Fruit fly (Drosophila melanogaster) whole organism, prepupa: ENCODE data around the gene ppk31.

Experiments used
- Blimp-1 ChIP-seq: fragments of 200-800 bp; sonication (Bioruptor generic); optimal IDR thresholded peaks from 3 replicates; lab custom pipeline; 2017; ENCODE audit warnings: missing biosample characterization, missing genetic modification characterization, mild to moderate bottlenecking, moderate library complexity, missing genetic modification reagents
- CG10631 ChIP-seq: fragments of 200-800 bp; sonication (Bioruptor generic); optimal IDR thresholded peaks from 2 replicates; lab custom pipeline; 2016; ENCODE audit warnings: missing biosample characterization, missing genetic modification characterization
- CG10669 ChIP-seq: fragments of 200-800 bp; sonication (Bioruptor generic); optimal IDR thresholded peaks from 3 replicates; lab custom pipeline; 2018; ENCODE audit warnings: missing biosample characterization, mild to moderate bottlenecking, missing genetic modification characterization, moderate library complexity
- CG11762 ChIP-seq: fragments of 200-800 bp; sonication (Bioruptor generic); optimal IDR thresholded peaks from 3 replicates; lab custom pipeline; 2016; ENCODE audit warnings: missing biosample characterization, missing genetic modification characterization; ENCODE audit not compliant: insufficient read depth
- CG11902 ChIP-seq: fragments of 200-800 bp; sonication (Bioruptor generic); optimal IDR thresholded peaks from 3 replicates; lab custom pipeline; 2016; ENCODE audit warnings: missing biosample characterization, missing genetic modification characterization
- CG1621 ChIP-seq: fragments of 200-800 bp; sonication (Bioruptor generic); optimal IDR thresholded peaks from 3 replicates; lab custom pipeline; 2018; ENCODE audit warnings: missing biosample characterization, mild to moderate bottlenecking, missing genetic modification characterization
- CG16779 ChIP-seq: fragments of 200-800 bp; sonication (Bioruptor generic); optimal IDR thresholded peaks from 3 replicates; lab custom pipeline; 2017; ENCODE audit warnings: missing biosample characterization, mild to moderate bottlenecking, missing genetic modification characterization
- CG3032 ChIP-seq: fragments of 200-800 bp; optimal IDR thresholded peaks from 2 replicates; lab custom pipeline; 2019; ENCODE audit warnings: missing biosample characterization, mild to moderate bottlenecking, missing genetic modification characterization, moderate library complexity
- CG31627 ChIP-seq: fragments of 200-800 bp; sonication (Bioruptor generic); optimal IDR thresholded peaks from 3 replicates; lab custom pipeline; 2016; ENCODE audit warnings: missing biosample characterization, missing genetic modification characterization
- CG32006 ChIP-seq: fragments of 200-800 bp; sonication (Bioruptor generic); optimal IDR thresholded peaks from 3 replicates; lab custom pipeline; 2017; ENCODE audit warnings: missing biosample characterization, mild to moderate bottlenecking, missing genetic modification characterization
- CG34406 ChIP-seq: fragments of 200-800 bp; sonication (Bioruptor generic); optimal IDR thresholded peaks from 3 replicates; lab custom pipeline; 2016; ENCODE audit warnings: missing biosample characterization, missing genetic modification characterization
- CG3919 ChIP-seq: fragments of 200-800 bp; sonication (Bioruptor generic); optimal IDR thresholded peaks from 3 replicates; lab custom pipeline; 2016; ENCODE audit warnings: missing biosample characterization, missing genetic modification characterization
- CG4318 ChIP-seq: fragments of 200-800 bp; sonication (Bioruptor generic); optimal IDR thresholded peaks from 3 replicates; lab custom pipeline; 2017; ENCODE audit warnings: missing biosample characterization, mild to moderate bottlenecking, missing genetic modification characterization
- CG6163 ChIP-seq: fragments of 200-800 bp; sonication (Bioruptor generic); IDR thresholded peaks from 3 replicates; pipeline ENCODE4 v1.3.6; 2022; ENCODE audit warnings: missing biosample characterization, missing genetic modification characterization
- CG6276 ChIP-seq: fragments of 200-800 bp; sonication (Bioruptor generic); optimal IDR thresholded peaks from 2 replicates; lab custom pipeline; 2017; ENCODE audit warnings: missing biosample characterization, mild to moderate bottlenecking, missing genetic modification characterization
- CG7368 ChIP-seq: fragments of 200-800 bp; sonication (Bioruptor generic); optimal IDR thresholded peaks from 3 replicates; lab custom pipeline; 2016; ENCODE audit warnings: missing biosample characterization, missing genetic modification characterization
- CG8119 ChIP-seq: fragments of 200-800 bp; sonication (Bioruptor generic); IDR thresholded peaks from 3 replicates; pipeline ENCODE4 v1.3.6; 2022; ENCODE audit warnings: missing biosample characterization, missing genetic modification characterization
- CG8319 ChIP-seq: fragments of 200-800 bp; sonication (Bioruptor generic); optimal IDR thresholded peaks from 3 replicates; lab custom pipeline; 2016; ENCODE audit warnings: missing biosample characterization, missing genetic modification characterization
- CG8632 ChIP-seq: fragments of 200-800 bp; sonication (Bioruptor generic); optimal IDR thresholded peaks from 3 replicates; lab custom pipeline; 2016; ENCODE audit warnings: missing biosample characterization, missing genetic modification characterization
- CG9139 ChIP-seq: fragments of 200-800 bp; sonication (Bioruptor generic); optimal IDR thresholded peaks from 3 replicates; lab custom pipeline; 2017; ENCODE audit warnings: missing biosample characterization, mild to moderate bottlenecking, missing genetic modification characterization
- Eip75B ChIP-seq: fragments of 200-800 bp; sonication (Bioruptor generic); optimal IDR thresholded peaks from 3 replicates; lab custom pipeline; 2016; ENCODE audit warnings: missing biosample characterization, missing genetic modification characterization
- Eip78C ChIP-seq: fragments of 200-800 bp; sonication (Bioruptor generic); peaks from one replicate; lab custom pipeline; 2016; ENCODE audit warnings: missing biosample characterization, missing genetic modification characterization
- Eip93F ChIP-seq: fragments of 200-800 bp; sonication (Bioruptor generic); optimal IDR thresholded peaks from 2 replicates; lab custom pipeline; 2016; ENCODE audit warnings: missing biosample characterization, mild to moderate bottlenecking, missing genetic modification characterization
- Ets21C ChIP-seq: fragments of 200-800 bp; sonication (Bioruptor generic); optimal IDR thresholded peaks from 3 replicates; lab custom pipeline; 2016; ENCODE audit warnings: missing biosample characterization, missing genetic modification characterization
- Ets96B ChIP-seq: fragments of 200-800 bp; optimal IDR thresholded peaks from 2 replicates; lab custom pipeline; 2019; ENCODE audit warnings: missing biosample characterization, mild to moderate bottlenecking, missing genetic modification characterization, moderate library complexity
- Gug ChIP-seq: fragments of 200-800 bp; sonication (Bioruptor generic); IDR thresholded peaks from 2 replicates; pipeline ENCODE4 v1.3.6; 2022; ENCODE audit warnings: missing biosample characterization, missing genetic modification characterization
- Hr38 ChIP-seq: sonication (Bioruptor generic); optimal IDR thresholded peaks from 2 replicates; lab custom pipeline; 2016; ENCODE audit warnings: missing biosample characterization, missing genetic modification characterization
- Hr39 ChIP-seq: fragments of 200-800 bp; sonication (Bioruptor generic); optimal IDR thresholded peaks from 2 replicates; lab custom pipeline; 2016; ENCODE audit warnings: missing biosample characterization, missing genetic modification characterization
- Lpt ChIP-seq: fragments of 200-800 bp; sonication (Bioruptor generic); optimal IDR thresholded peaks from 3 replicates; lab custom pipeline; 2016; ENCODE audit warnings: missing biosample characterization, missing genetic modification characterization
- Met ChIP-seq: fragments of 200-800 bp; sonication (Bioruptor generic); optimal IDR thresholded peaks from 3 replicates; lab custom pipeline; 2016; ENCODE audit warnings: missing biosample characterization, missing genetic modification characterization
- OdsH ChIP-seq: fragments of 200-800 bp; sonication (Bioruptor generic); optimal IDR thresholded peaks from 3 replicates; lab custom pipeline; 2016; ENCODE audit warnings: missing biosample characterization, missing genetic modification characterization
- Sox15 ChIP-seq: fragments of 200-800 bp; sonication (Bioruptor generic); optimal IDR thresholded peaks from 3 replicates; lab custom pipeline; 2016; ENCODE audit warnings: missing biosample characterization, missing genetic modification characterization
- achi ChIP-seq: fragments of 200-800 bp; sonication (Bioruptor generic); optimal IDR thresholded peaks from 3 replicates; lab custom pipeline; 2016; ENCODE audit warnings: missing biosample characterization, missing genetic modification characterization
- cyc ChIP-seq: fragments of 200-800 bp; sonication (Bioruptor generic); optimal IDR thresholded peaks from 3 replicates; lab custom pipeline; 2016; ENCODE audit warnings: missing biosample characterization, missing genetic modification characterization
- dac ChIP-seq: fragments of 200-800 bp; sonication (Bioruptor generic); optimal IDR thresholded peaks from 2 replicates; lab custom pipeline; 2017; ENCODE audit warnings: missing biosample characterization, mild to moderate bottlenecking, missing genetic modification characterization
- esn ChIP-seq: fragments of 200-800 bp; sonication (Bioruptor generic); optimal IDR thresholded peaks from 2 replicates; lab custom pipeline; 2016; ENCODE audit warnings: missing biosample characterization, mild to moderate bottlenecking, missing genetic modification characterization, moderate library complexity
- fd85E ChIP-seq: fragments of 200-800 bp; sonication (Bioruptor generic); optimal IDR thresholded peaks from 3 replicates; lab custom pipeline; 2016; ENCODE audit warnings: missing biosample characterization, missing genetic modification characterization
- net ChIP-seq: fragments of 200-800 bp; sonication (Bioruptor generic); optimal IDR thresholded peaks from 3 replicates; lab custom pipeline; 2016; ENCODE audit warnings: missing biosample characterization, missing genetic modification characterization
- pdm3 ChIP-seq: fragments of 200-800 bp; sonication (Bioruptor generic); optimal IDR thresholded peaks from 3 replicates; lab custom pipeline; 2016; ENCODE audit warnings: missing biosample characterization, missing genetic modification characterization
- salr ChIP-seq, 2 experiments: fragments of 200-800 bp; sonication (Bioruptor generic); optimal IDR thresholded peaks; 3 replicates each; lab custom pipeline; 2016 to 2018; ENCODE audit warnings: missing biosample characterization in 2 of 2, missing genetic modification characterization in 2 of 2, mild to moderate bottlenecking in 1 of 2
- spab ChIP-seq: fragments of 200-800 bp; sonication (Bioruptor generic); optimal IDR thresholded peaks from 2 replicates; lab custom pipeline; 2017; ENCODE audit warnings: missing biosample characterization, mild to moderate bottlenecking, missing genetic modification characterization, missing genetic modification reagents
- ss ChIP-seq, 2 experiments: fragments of 200-800 bp; sonication (Bioruptor generic); optimal IDR thresholded peaks; 2 replicates in 1 of 2; 3 replicates in 1 of 2; lab custom pipeline; 2017 to 2018; ENCODE audit warnings: mild to moderate bottlenecking in 2 of 2, missing biosample characterization in 2 of 2, missing genetic modification characterization in 2 of 2, moderate library complexity in 1 of 2
- svp ChIP-seq: fragments of 200-800 bp; sonication (Bioruptor generic); peaks from one replicate; lab custom pipeline; 2016; ENCODE audit warnings: missing biosample characterization, missing genetic modification characterization
- topi ChIP-seq: fragments of 200-800 bp; sonication (Bioruptor generic); optimal IDR thresholded peaks from 3 replicates; lab custom pipeline; 2016; ENCODE audit warnings: missing biosample characterization, missing genetic modification characterization
- vri ChIP-seq: fragments of 200-800 bp; sonication (Bioruptor generic); optimal IDR thresholded peaks from 3 replicates; lab custom pipeline; 2016; ENCODE audit warnings: missing biosample characterization, mild to moderate bottlenecking, missing genetic modification characterization

The ppk31 gene

dm6 chr3R:27134728-27135361 lies 28.1 kb upstream of the ppk31 start:
- no peak for TF ChIP-seq fd85E
- no peak for TF ChIP-seq CG6276
- no peak for TF ChIP-seq Hr39 (GFP tag; lab: Kevin White, UChicago)
- no peak for TF ChIP-seq CG3032 (tag; lab: Kevin White, UChicago)
- no peak for TF ChIP-seq CG6163 (GFP tag; lab: Robert Waterston, UW)
- TF ChIP-seq CG10669 (GFP tag; lab: Kevin White, UChicago), result no peak
- no peak for TF ChIP-seq CG10631 (GFP tag; lab: Kevin White, UChicago)
- no peak for TF ChIP-seq CG8319 (GFP tag; lab: Kevin White, UChicago)
- no peak for TF ChIP-seq CG31627
- TF ChIP-seq Met (GFP tag; lab: Kevin White, UChicago), result no peak
- no peak for TF ChIP-seq net
- TF ChIP-seq CG32006 (GFP tag; lab: Kevin White, UChicago), result no peak
- TF ChIP-seq CG16779 (tag; lab: Kevin White, UChicago), result no peak
- peak; percentile 21 for TF ChIP-seq Eip78C (GFP tag; lab: Kevin White, UChicago)
- TF ChIP-seq Blimp-1, result peak; percentile 12
- TF ChIP-seq CG11762 (GFP tag; lab: Kevin White, UChicago), result no peak
- no peak for TF ChIP-seq cyc (GFP tag; lab: Kevin White, UChicago)
- TF ChIP-seq Gug (GFP tag; lab: Robert Waterston, UW), result no peak
- TF ChIP-seq CG8632 (GFP tag; lab: Kevin White, UChicago), result no peak
- TF ChIP-seq Ets96B (tag; lab: Kevin White, UChicago), result no peak
- no peak for TF ChIP-seq topi
- no peak for TF ChIP-seq Eip75B
- TF ChIP-seq CG9139 (GFP tag; lab: Kevin White, UChicago), result no peak
- TF ChIP-seq CG8119 (GFP tag; lab: Robert Waterston, UW), result no peak
- TF ChIP-seq achi (GFP tag; lab: Kevin White, UChicago), result no peak
- TF ChIP-seq dac (GFP tag; lab: Kevin White, UChicago), result no peak
- TF ChIP-seq Eip93F (GFP tag; lab: Kevin White, UChicago), result no peak
- TF ChIP-seq ss (GFP tag; optimal IDR thresholded peaks at IDR 0.05; lab: Kevin White, UChicago), result peak in 1 of 2 experiments; percentile 4
- TF ChIP-seq CG11902 (GFP tag; lab: Kevin White, UChicago), result no peak
- TF ChIP-seq Sox15 (GFP tag; lab: Kevin White, UChicago), result no peak
- TF ChIP-seq esn, result no peak
- TF ChIP-seq salr (GFP tag; optimal IDR thresholded peaks at IDR 0.05; lab: Kevin White, UChicago), result no peak
- TF ChIP-seq CG7368 (GFP tag; lab: Kevin White, UChicago), result no peak
- no peak for TF ChIP-seq pdm3
- TF ChIP-seq vri (GFP tag; lab: Kevin White, UChicago), result peak; percentile 30
- no peak for TF ChIP-seq CG3919 (GFP tag; lab: Kevin White, UChicago)
- TF ChIP-seq spab (GFP tag; lab: Kevin White, UChicago), result no peak
- TF ChIP-seq CG4318 (GFP tag; lab: Kevin White, UChicago), result no peak
- TF ChIP-seq Hr38, result no peak
- no peak for TF ChIP-seq CG1621 (tag; lab: Kevin White, UChicago)
- TF ChIP-seq Lpt, result no peak
- TF ChIP-seq Ets21C (GFP tag; lab: Kevin White, UChicago), result no peak
- peak; percentile 70 for TF ChIP-seq svp (GFP tag; lab: Kevin White, UChicago)
- TF ChIP-seq CG34406 (GFP tag; lab: Kevin White, UChicago), result no peak
- no peak for TF ChIP-seq OdsH
- TF ChIP-seq, all 60 proteins: peak for 5
